Fruit fly (Drosophila melanogaster) Kc167 (cell line): ENCODE results near the gene CG17625.

Source experiments
- Myc ChIP-seq: fragments of >200 bp; optimal IDR thresholded peaks from 2 replicates; lab custom pipeline; 2017; ENCODE audit warnings: missing external identifiers
- Sin3A ChIP-seq: fragments of >200 bp; optimal IDR thresholded peaks from 2 replicates; lab custom pipeline; 2018; ENCODE audit warnings: missing external identifiers
- insv ChIP-seq: fragments of >200 bp; optimal IDR thresholded peaks from 3 replicates; lab custom pipeline; 2018; ENCODE audit warnings: missing external identifiers
- ttk ChIP-seq: sonication (Bioruptor generic); optimal IDR thresholded peaks from 2 replicates; lab custom pipeline; 2017; ENCODE audit warnings: missing external identifiers

DNA sequence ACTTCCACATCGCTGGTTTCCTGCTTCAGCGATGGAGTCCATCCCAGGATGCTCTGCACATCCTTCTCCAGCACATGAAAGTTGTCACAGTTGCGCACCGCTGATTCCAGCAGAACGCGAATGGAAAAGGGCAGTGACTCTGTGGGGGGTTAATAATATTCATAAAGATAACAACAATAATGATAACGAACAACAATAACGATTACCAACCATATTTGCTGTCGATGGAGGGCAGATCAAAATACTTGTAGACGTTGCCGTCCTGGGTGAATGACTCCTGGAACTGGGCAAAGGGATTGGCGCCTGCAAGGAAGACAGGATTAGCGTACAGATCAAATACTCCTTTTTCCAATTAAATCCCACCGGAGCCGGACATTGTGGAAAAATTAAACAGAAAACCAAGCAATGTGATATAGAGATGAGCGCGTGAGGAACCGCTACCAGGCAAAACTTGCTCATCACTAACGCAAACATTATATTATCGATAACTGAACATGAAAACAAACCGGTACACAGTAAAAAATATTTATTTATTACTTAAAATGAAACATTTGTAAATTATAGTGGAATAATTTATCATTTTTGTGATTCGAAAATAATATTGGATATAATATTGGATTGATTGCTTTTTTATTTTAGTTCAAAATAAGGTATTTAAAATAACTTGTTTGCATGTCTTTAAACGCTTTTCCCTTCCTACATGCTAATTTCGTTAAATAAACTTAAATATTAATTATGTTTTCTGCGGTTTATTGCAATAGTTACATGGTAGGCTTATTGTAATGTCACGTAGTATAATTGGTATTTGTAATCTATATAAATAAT lies 37.7 kb downstream of the CG17625 start, which contains the start of gene Irp-1A:
- TF ChIP-seq Myc (lab: Kevin White, UChicago) (no peak), ttk (lab: Kevin White, UChicago) (no peak), Sin3A (no peak), insv (lab: Kevin White, UChicago) (no peak)
